Worm (Caenorhabditis elegans) whole organism, L4/young adult: ENCODE data around the gene Y56A3A.16.

Source experiments
- W03F9.2 ChIP-seq: fragments of 150-350 bp; optimal IDR thresholded peaks from 2 replicates; lab custom pipeline; 2014; ENCODE audit warnings: missing biosample characterization, missing genetic modification characterization
- dao-5 ChIP-seq: sonication (generic microtip); optimal IDR thresholded peaks from 2 replicates; lab custom pipeline; 2016; ENCODE audit warnings: missing genotype, missing genetic modification characterization, moderate library complexity, missing compliant biosample characterization
- him-1 ChIP-seq: sonication (generic microtip); optimal IDR thresholded peaks from 2 replicates; lab custom pipeline; 2016; ENCODE audit warnings: missing genotype, missing genetic modification reagents, missing genetic modification characterization, missing compliant biosample characterization

DNA sequence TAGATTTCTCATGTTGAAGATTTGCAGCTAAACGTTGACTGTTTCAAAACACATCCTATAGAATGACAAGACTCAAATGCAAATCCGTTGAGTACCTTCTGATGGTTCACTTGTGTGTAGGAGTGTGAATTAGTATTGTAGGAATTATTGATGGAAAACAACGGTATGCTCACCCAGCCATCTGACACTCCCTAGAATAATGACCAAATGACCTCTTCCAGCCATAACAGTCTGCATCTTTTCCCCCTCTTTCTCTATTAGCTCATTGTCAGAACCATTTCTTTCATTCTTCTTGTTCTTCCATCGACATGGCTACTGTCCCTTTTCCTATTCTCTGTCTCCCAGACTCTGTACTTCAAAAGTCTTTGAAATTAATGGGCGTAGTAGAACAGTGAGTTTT lies 5.5 kb downstream of the Y56A3A.16 start, which contains the start of gene fbxb-24:
- TF ChIP-seq him-1 (tag; lab: Kevin White, UChicago): no peak
- TF ChIP-seq W03F9.2 (tag; lab: Kevin White, UChicago): no peak
- no peak for TF ChIP-seq dao-5 (tag; lab: Kevin White, UChicago)
